Worm (Caenorhabditis elegans) whole organism, L2 larva: ENCODE data around the gene idpp-7.
"Not testable (repeated sequence)": the region's sequence is repeated elsewhere in the genome, so short reads cannot be mapped to it uniquely, and the experiment has no call there.

Experiments
- C34F6.9 ChIP-seq: fragments of 150-350 bp; optimal IDR thresholded peaks from 2 replicates; lab custom pipeline; 2014; ENCODE audit warnings: missing biosample characterization, missing genetic modification characterization
- R02D3.7 ChIP-seq: fragments of 150-350 bp; optimal IDR thresholded peaks from 2 replicates; lab custom pipeline; 2014; ENCODE audit warnings: missing biosample characterization, missing genetic modification characterization
- aly-2 ChIP-seq: fragments of 150-350 bp; optimal IDR thresholded peaks from 2 replicates; lab custom pipeline; 2014; ENCODE audit warnings: missing biosample characterization, missing genetic modification characterization
- ama-1 ChIP-seq: fragments of 150-350 bp; optimal IDR thresholded peaks from 2 replicates; lab custom pipeline; 2018; ENCODE audit warnings: inconsistent platforms
- blmp-1 ChIP-seq: sonication (generic microtip); optimal IDR thresholded peaks from 2 replicates; lab custom pipeline; 2017; ENCODE audit warnings: missing genetic modification characterization, mild to moderate bottlenecking, missing compliant biosample characterization, antibody characterized with exemption, moderate library complexity; ENCODE audit not compliant: insufficient read depth
- ceh-16 ChIP-seq: fragments of 150-350 bp; optimal IDR thresholded peaks from 2 replicates; lab custom pipeline; 2014; ENCODE audit warnings: missing biosample characterization, missing genetic modification characterization
- ceh-82 ChIP-seq: fragments of 150-350 bp; optimal IDR thresholded peaks from 2 replicates; lab custom pipeline; 2014; ENCODE audit warnings: missing biosample characterization, missing genetic modification characterization
- crh-2 ChIP-seq: sonication (generic microtip); optimal IDR thresholded peaks from 2 replicates; lab custom pipeline; 2017; ENCODE audit warnings: missing biosample characterization, missing genetic modification characterization
- egl-27 ChIP-seq: sonication (generic microtip); optimal IDR thresholded peaks from 3 replicates; lab custom pipeline; 2017; ENCODE audit warnings: missing biosample characterization, missing genetic modification reagents, missing genetic modification characterization
- elt-1 ChIP-seq: fragments of 150-350 bp; optimal IDR thresholded peaks from 2 replicates; lab custom pipeline; 2014; ENCODE audit warnings: missing biosample characterization, missing genetic modification characterization
- gmeb-1 ChIP-seq: fragments of 150-350 bp; optimal IDR thresholded peaks from 2 replicates; lab custom pipeline; 2014; ENCODE audit warnings: missing biosample characterization, missing genetic modification characterization
- lin-11 ChIP-seq: fragments of 150-350 bp; sonication (generic microtip); optimal IDR thresholded peaks from 2 replicates; lab custom pipeline; 2014; ENCODE audit warnings: missing biosample characterization, missing genetic modification characterization, inconsistent platforms, mixed read lengths
- lin-13 ChIP-seq: fragments of 150-350 bp; optimal IDR thresholded peaks from 2 replicates; lab custom pipeline; 2014; ENCODE audit warnings: missing biosample characterization, missing genetic modification reagents, missing genetic modification characterization
- lin-39 ChIP-seq: fragments of 150-350 bp; optimal IDR thresholded peaks from 2 replicates; lab custom pipeline; 2014; ENCODE audit warnings: missing biosample characterization, missing genetic modification reagents, missing genetic modification characterization
- lsy-2 ChIP-seq, 2 experiments: fragments of 150-350 bp in 1 of 2; sonication (generic microtip) in 1 of 2; optimal IDR thresholded peaks; 2 replicates each; lab custom pipeline; 2014 to 2017; ENCODE audit warnings: missing biosample characterization in 2 of 2, missing genetic modification characterization in 2 of 2
- mab-5 ChIP-seq: fragments of 150-350 bp; optimal IDR thresholded peaks from 2 replicates; lab custom pipeline; 2014; ENCODE audit warnings: missing biosample characterization, missing genetic modification characterization
- mdl-1 ChIP-seq, 2 experiments: fragments of 150-350 bp in 1 of 2; sonication (generic microtip) in 1 of 2; optimal IDR thresholded peaks; 2 replicates each; lab custom pipeline; 2017; ENCODE audit warnings: missing biosample characterization in 2 of 2, missing genetic modification characterization in 2 of 2
- nhr-10 ChIP-seq: sonication (generic microtip); optimal IDR thresholded peaks from 2 replicates; lab custom pipeline; 2017; ENCODE audit warnings: missing biosample characterization, missing genetic modification characterization
- nhr-11 ChIP-seq: fragments of 150-350 bp; optimal IDR thresholded peaks from 2 replicates; lab custom pipeline; 2014; ENCODE audit warnings: missing biosample characterization, missing genetic modification characterization
- nhr-12 ChIP-seq: fragments of 150-350 bp; optimal IDR thresholded peaks from 2 replicates; lab custom pipeline; 2014; ENCODE audit warnings: missing biosample characterization, missing genetic modification characterization
- nhr-21 ChIP-seq: fragments of 150-350 bp; optimal IDR thresholded peaks from 2 replicates; lab custom pipeline; 2014; ENCODE audit warnings: missing biosample characterization, missing genetic modification characterization
- nhr-23 ChIP-seq: fragments of 150-350 bp; optimal IDR thresholded peaks from 2 replicates; lab custom pipeline; 2014; ENCODE audit warnings: missing biosample characterization, missing genetic modification reagents, missing genetic modification characterization
- nhr-237 ChIP-seq: fragments of 150-350 bp; optimal IDR thresholded peaks from 2 replicates; lab custom pipeline; 2014; ENCODE audit warnings: missing biosample characterization, missing genetic modification characterization
- nhr-25 ChIP-seq: fragments of 150-350 bp; sonication (generic microtip); optimal IDR thresholded peaks from 3 replicates; lab custom pipeline; 2014; ENCODE audit warnings: missing biosample characterization, missing genetic modification characterization
- nhr-6 ChIP-seq: fragments of 150-350 bp; optimal IDR thresholded peaks from 2 replicates; lab custom pipeline; 2014; ENCODE audit warnings: missing biosample characterization, missing genetic modification characterization
- peb-1 ChIP-seq: fragments of 150-350 bp; optimal IDR thresholded peaks from 2 replicates; lab custom pipeline; 2014; ENCODE audit warnings: missing biosample characterization, missing genetic modification characterization
- sem-4 ChIP-seq: fragments of 150-350 bp; optimal IDR thresholded peaks from 2 replicates; lab custom pipeline; 2014; ENCODE audit warnings: missing biosample characterization, missing genetic modification reagents, missing genetic modification characterization
- skn-1 ChIP-seq: sonication (generic microtip); optimal IDR thresholded peaks from 2 replicates; lab custom pipeline; 2017; ENCODE audit warnings: missing biosample characterization, missing genetic modification characterization
- sma-9 ChIP-seq, 2 experiments: fragments of 150-350 bp in 1 of 2; sonication (generic microtip) in 1 of 2; optimal IDR thresholded peaks; 2 replicates each; lab custom pipeline; 2014 to 2016; ENCODE audit warnings: missing genetic modification characterization in 2 of 2, mild to moderate bottlenecking in 1 of 2, missing biosample characterization in 1 of 2, missing compliant biosample characterization in 1 of 2, missing genetic modification reagents in 1 of 2, moderate library complexity in 1 of 2
- unc-39 ChIP-seq: fragments of 150-350 bp; optimal IDR thresholded peaks from 2 replicates; lab custom pipeline; 2014; ENCODE audit warnings: missing biosample characterization, missing genetic modification characterization
- unc-55 ChIP-seq: fragments of 150-350 bp; sonication (generic microtip); optimal IDR thresholded peaks from 3 replicates; lab custom pipeline; 2014; ENCODE audit warnings: missing biosample characterization, missing genetic modification reagents, missing genetic modification characterization
- unc-62 ChIP-seq: fragments of 150-350 bp; optimal IDR thresholded peaks from 2 replicates; lab custom pipeline; 2014; ENCODE audit warnings: missing biosample characterization, missing genetic modification reagents, missing genetic modification characterization
- ztf-1 ChIP-seq: fragments of 200-800 bp; sonication (Bioruptor generic); conservative IDR thresholded peaks from 2 replicates; pipeline ENCODE4 v1.3.6; 2022; ENCODE audit warnings: missing genetic modification characterization, missing compliant biosample characterization

idpp-7 gene

ce11 chrIV:12719664-12720063, at the start of gene idpp-7:
idpp-7 (plus strand) TSS chrIV:12719964.
- TF ChIP-seq unc-55 (no peak), ztf-1 (GFP tag; lab: Robert Waterston, UW) (no peak), ama-1 (lab: Kevin White, UChicago) (no peak), lin-39 (no peak), unc-39 (tag; lab: Kevin White, UChicago) (no peak), elt-1 (tag; lab: Kevin White, UChicago) (no peak)
- TF ChIP-seq, all 48 proteins: peak for 0

ce11 chrIV:12674700-12675099, 45.1 kb upstream of the idpp-7 start, which contains the start of gene T23B5.4:
T23B5.4 (plus strand) TSS chrIV:12675000.
- no peak for TF ChIP-seq sma-9 (GFP tag; optimal IDR thresholded peaks at IDR 0.05; lab: Kevin White, UChicago)
- no peak for TF ChIP-seq sma-9 (tag; optimal IDR thresholded peaks at IDR 0.05; lab: Kevin White, UChicago)
- no peak for TF ChIP-seq mab-5
- no peak for TF ChIP-seq lin-11 (tag; lab: Kevin White, UChicago)
- no peak for TF ChIP-seq nhr-237 (tag; lab: Kevin White, UChicago)
- no peak for TF ChIP-seq aly-2 (tag; lab: Kevin White, UChicago)
- no peak for TF ChIP-seq gmeb-1 (tag; lab: Kevin White, UChicago)
- no peak for TF ChIP-seq ama-1 (lab: Kevin White, UChicago)
- TF ChIP-seq elt-1 (tag; lab: Kevin White, UChicago): no peak

- not testable (repeated sequence) for TF ChIP-seq skn-1 (tag; lab: Kevin White, UChicago); unc-62 (GFP tag; lab: Kevin White, UChicago); gmeb-1 (tag; lab: Kevin White, UChicago)
Observed at ce11 chrIV:12677137-12677536, 42.6 kb upstream of the idpp-7 start, which contains the start of gene T23B5.6. T23B5.6 (minus strand) TSS chrIV:12677237.

- no peak for TF ChIP-seq unc-39 (tag; lab: Kevin White, UChicago)
- no peak for TF ChIP-seq nhr-23 (tag; lab: Kevin White, UChicago)
- no peak for TF ChIP-seq peb-1 (tag; lab: Kevin White, UChicago)
- TF ChIP-seq unc-55: peak; percentile 19
- no peak for TF ChIP-seq blmp-1 (tag; lab: Kevin White, UChicago)
- TF ChIP-seq nhr-12 (tag; lab: Kevin White, UChicago): no peak
- TF ChIP-seq gmeb-1 (tag; lab: Kevin White, UChicago): peak; percentile 27
- peak in 1 of 2 experiments; percentile 5 for TF ChIP-seq lsy-2 (tag; optimal IDR thresholded peaks at IDR 0.05; lab: Kevin White, UChicago)
- TF ChIP-seq C34F6.9 (tag; lab: Kevin White, UChicago): peak; percentile 9
- no peak for TF ChIP-seq ceh-16
- no peak for TF ChIP-seq nhr-6 (tag; lab: Kevin White, UChicago)
Observed at ce11 chrIV:12684341-12684740, 35.4 kb upstream of the idpp-7 start, which contains the start of gene prmt-9. prmt-9 (minus strand) TSS chrIV:12684378.

ce11 chrIV:12684826-12685594, 34.8 kb upstream of the idpp-7 start:
- TF ChIP-seq nhr-237 (tag; lab: Kevin White, UChicago): no peak

- TF ChIP-seq elt-1 (tag; lab: Kevin White, UChicago) (no peak), nhr-10 (tag; lab: Kevin White, UChicago) (no peak), crh-2 (no peak), blmp-1 (tag; lab: Kevin White, UChicago) (no peak), C34F6.9 (tag; lab: Kevin White, UChicago) (no peak), nhr-25 (tag; lab: Kevin White, UChicago) (no peak), nhr-11 (no peak), nhr-21 (tag; lab: Kevin White, UChicago) (no peak), ceh-82 (tag; lab: Kevin White, UChicago) (no peak), R02D3.7 (tag; lab: Kevin White, UChicago) (no peak), ceh-16 (no peak), aly-2 (tag; lab: Kevin White, UChicago) (no peak), lsy-2 (tag; optimal IDR thresholded peaks at IDR 0.05; lab: Kevin White, UChicago) (no peak), egl-27 (no peak), nhr-6 (tag; lab: Kevin White, UChicago) (no peak), mdl-1 (tag; optimal IDR thresholded peaks at IDR 0.05; lab: Kevin White, UChicago) (no peak), sem-4 (tag; lab: Kevin White, UChicago) (no peak), lin-13 (GFP tag; lab: Kevin White, UChicago) (no peak)
Observed at ce11 chrIV:12685827-12686226, 33.9 kb upstream of the idpp-7 start.
